Worm (Caenorhabditis elegans) whole organism, dauer: ENCODE data around the gene srx-108.

Experiments
- unc-62 ChIP-seq: sonication (generic microtip); optimal IDR thresholded peaks from 2 replicates; lab custom pipeline; 2017; ENCODE audit warnings: missing biosample characterization, missing genetic modification reagents, missing genetic modification characterization

srx-108 gene

DNA sequence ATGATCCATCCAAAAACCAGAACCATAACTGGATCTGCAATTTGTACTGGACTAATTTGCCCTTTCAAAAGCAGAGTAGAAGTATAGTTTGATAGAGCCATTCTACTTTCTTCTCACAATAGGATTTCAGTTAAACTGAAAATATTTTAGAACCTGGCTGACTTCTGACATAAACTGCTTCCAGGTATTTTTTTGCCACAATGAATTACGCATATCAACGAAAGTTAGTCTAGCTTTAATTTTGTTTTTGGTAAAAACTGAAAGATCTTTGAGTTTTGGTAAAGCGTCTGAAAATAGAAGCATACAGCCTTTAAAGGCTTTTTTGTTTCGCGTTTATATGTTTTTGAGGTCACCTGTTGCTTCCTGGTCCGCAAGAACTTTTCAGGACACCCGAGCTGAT is 14.8 kb upstream of the srx-108 start, which contains the start of gene srx-101:
srx-101 (minus strand) TSS at position 101 of the 400 bp plus-strand sequence.
- TF ChIP-seq unc-62 (GFP tag; lab: Kevin White, UChicago) = no peak

DNA sequence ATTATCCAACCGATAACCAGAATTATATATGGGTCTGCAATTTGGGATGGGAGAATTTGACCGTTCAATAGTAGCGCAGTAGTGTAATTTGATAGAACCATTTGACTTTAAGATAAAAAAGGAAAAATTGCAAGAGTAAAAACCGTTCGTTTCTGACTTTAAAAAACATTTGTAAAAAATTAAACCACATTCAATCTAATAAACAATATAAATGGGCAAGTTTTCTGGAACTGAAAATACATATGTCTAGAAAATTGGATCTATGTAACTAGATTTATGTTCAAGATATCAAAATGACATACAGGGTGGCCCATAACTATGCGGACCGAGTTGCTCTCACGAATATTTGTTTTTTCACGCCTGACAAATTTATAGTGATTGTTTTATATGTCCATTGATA is 10.8 kb upstream of the srx-108 start, which contains the start of gene srx-102:
srx-102 (minus strand) TSS at position 101 of the 400 bp plus-strand sequence.
- no peak for TF ChIP-seq unc-62 (GFP tag; lab: Kevin White, UChicago)

ce11 chrII:3699591-3699990 is 5.8 kb upstream of the srx-108 start, which contains the start of gene srx-104:
TSS of gene srx-104 (minus strand) at chrII:3699691.
- no peak for TF ChIP-seq unc-62 (GFP tag; lab: Kevin White, UChicago)

DNA sequence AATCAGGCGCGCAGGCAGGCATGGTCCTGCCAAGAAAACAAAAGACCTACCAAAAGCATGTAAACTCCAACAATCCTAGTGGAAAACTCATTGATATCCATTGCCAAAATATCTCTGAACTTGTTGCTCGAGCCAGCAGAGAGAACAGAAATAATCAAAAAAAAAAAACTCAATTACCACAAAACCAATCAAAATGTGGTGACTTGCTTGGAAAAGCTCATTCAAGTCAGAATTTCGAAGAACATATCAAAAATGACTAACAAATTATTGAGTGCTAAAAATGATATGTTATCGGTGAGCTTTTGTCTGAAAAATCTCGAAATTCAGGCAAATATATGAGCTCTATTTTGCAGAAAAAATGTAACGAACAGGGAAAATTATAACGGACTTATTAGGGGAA is 4.1 kb upstream of the srx-108 start, which contains the start of gene srx-105:
srx-105 (minus strand) TSS at position 101 of the 400 bp plus-strand sequence.
- no peak for TF ChIP-seq unc-62 (GFP tag; lab: Kevin White, UChicago)

DNA sequence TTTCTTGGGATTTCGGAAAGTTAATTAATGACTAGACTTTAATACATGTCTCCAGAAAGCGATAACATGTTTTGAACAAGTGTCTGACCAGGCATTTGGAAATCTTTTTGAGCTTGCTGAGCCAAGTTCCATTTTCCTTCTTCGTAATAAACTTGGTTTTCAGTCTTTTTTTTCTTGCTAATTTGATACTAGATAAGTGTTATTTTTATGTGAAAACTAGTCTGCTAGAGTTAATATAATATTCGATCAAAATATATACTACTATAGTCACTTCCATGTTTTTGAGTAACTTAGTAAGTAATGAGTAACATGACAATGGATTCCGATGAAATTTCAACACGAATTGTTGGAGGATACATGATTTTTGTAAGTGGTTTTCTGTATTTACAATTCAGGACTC is 3.8 kb downstream of the srx-108 start, which contains the start of gene srx-110:
srx-110 (plus strand) TSS at position 301 of the 400 bp plus-strand sequence.
- no peak for TF ChIP-seq unc-62 (GFP tag; lab: Kevin White, UChicago)

DNA sequence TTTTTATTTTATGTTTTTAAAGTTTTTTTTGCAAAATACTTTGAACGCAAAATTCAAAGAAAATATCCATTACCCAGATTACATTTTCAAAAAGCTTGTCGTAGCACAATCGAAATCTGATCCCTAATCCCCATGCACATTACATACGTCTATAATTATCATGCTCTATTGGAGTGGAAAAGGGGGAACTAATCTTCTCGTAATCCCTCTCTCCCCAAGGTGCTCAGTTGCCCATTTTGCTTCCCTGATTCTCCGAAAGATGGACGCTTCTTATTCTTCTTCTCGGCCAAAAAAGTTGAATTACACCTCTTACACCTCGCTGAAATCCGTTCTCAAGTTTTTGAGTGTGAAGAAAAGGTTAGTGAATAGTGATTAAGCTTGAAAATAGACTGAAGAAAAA is 5.6 kb downstream of the srx-108 start, which contains the start of gene fbxc-53:
fbxc-53 (plus strand) TSS at position 245 of the 400 bp plus-strand sequence.
- no peak for TF ChIP-seq unc-62 (GFP tag; lab: Kevin White, UChicago)

- no peak for TF ChIP-seq unc-62 (GFP tag; lab: Kevin White, UChicago)
Measured at ce11 chrII:3714595-3714994, 9.2 kb downstream of the srx-108 start, which contains the start of gene srh-100. TSS of gene srh-100 (minus strand) at chrII:3714695.

ce11 chrII:3716455-3716854 is 11.0 kb downstream of the srx-108 start, which contains the start of gene srh-99:
TSS of gene srh-99 (minus strand) at chrII:3716555.
- TF ChIP-seq unc-62 (GFP tag; lab: Kevin White, UChicago) = no peak

ce11 chrII:3716961-3717360 is 11.5 kb downstream of the srx-108 start, which contains the start of gene fbxc-52:
TSS of gene fbxc-52 (plus strand) at chrII:3717261.
- no peak for TF ChIP-seq unc-62 (GFP tag; lab: Kevin White, UChicago)

DNA sequence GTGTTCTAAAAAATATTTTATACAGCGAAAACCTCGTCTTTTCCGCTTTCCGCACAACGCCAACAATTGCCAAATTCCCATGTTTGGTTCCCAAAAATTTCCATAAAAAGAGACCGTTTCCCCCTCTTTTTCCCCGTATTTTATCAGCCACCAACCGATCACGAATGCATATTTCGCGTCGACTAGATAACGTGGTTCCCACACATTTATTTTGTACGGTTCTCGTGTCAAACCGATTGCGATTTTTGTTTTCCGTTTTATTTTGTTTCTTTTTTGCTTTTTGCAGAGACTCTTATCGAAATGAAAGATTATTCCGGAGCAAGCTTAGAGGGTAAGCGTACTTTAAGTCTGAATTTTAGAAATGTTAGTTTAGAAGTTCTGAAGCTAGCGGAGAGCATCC is 15.6 kb downstream of the srx-108 start, which contains the start of gene C46E10.3:
C46E10.3 (plus strand) TSS at position 301 of the 400 bp plus-strand sequence.
- TF ChIP-seq unc-62 (GFP tag; lab: Kevin White, UChicago) = no peak

DNA sequence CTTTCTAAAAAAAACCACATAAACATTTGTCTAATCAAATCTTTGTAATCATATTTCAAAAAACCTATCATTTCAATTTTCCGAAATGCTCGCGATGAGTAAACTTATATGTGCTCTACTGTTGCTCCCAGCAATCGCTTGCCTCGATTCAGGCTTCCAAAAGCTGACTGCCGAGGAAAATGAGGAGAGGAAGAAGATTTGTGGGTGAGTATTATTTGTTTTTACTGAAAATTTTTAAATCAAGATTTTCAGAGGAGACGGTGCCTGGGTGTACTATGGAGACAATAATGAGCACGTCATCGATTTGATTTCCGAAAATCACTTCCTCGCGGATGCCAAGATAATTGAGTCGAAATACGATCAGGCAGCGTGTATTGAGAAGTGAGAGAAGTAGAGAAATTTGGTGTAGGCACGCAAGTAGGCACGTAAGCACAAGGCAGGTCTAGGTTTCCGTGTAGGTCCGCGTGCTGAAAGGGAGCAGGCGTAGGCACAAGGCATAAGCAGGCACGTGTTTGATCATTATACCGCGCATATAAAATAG is 18.8 kb downstream of the srx-108 start, which contains the start of gene C46E10.1:
C46E10.1 (plus strand) TSS at position 51 of the 541 bp plus-strand sequence.
- no peak for TF ChIP-seq unc-62 (GFP tag; lab: Kevin White, UChicago)

DNA sequence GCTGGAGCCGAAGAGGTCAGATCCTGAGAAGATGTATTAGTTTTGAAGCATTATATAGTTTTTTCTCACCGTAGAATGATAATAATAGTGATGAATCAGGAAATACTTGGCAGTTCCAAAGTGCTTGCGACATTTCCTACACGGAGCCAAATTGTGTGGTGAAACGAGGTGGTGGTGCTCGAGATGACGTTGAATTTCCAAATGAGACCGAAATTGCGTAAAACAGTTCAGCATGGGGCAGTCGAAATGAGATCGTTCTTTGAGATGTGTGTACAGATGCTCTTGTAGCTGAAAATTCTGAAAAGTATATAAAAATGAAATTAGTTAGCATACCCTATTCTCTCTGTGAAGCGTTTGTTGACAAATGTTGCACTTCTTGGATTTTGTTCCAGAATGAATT is 22.6 kb downstream of the srx-108 start, which contains the start of gene C46E10.8:
C46E10.8 (minus strand) TSS at position 101 of the 400 bp plus-strand sequence.
- TF ChIP-seq unc-62 (GFP tag; lab: Kevin White, UChicago) = no peak

DNA sequence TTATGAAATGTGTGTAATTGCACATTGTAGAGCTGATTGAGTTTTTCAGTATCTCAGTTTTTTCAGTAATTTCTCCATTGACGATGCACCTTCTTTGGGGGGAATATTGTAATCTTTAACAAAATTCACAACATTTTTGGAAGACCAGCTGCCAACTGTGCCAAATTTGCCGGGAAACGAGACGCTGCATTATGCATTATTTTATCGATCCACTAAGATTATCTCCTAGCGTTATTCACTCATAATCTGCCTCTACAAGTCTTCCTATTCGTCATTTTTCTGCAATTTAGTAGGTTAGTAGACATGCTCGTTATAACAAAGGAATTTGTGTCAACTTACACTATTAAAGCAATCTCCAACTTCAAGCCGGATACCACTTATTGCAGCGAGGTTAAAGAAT is 26.3 kb downstream of the srx-108 start, which contains the start of the genes sdz-12 and bath-31:
sdz-12 (minus strand) TSS at position 101 of the 400 bp plus-strand sequence.
bath-31 (plus strand) TSS at position 251 of the 400 bp plus-strand sequence.
- TF ChIP-seq unc-62 (GFP tag; lab: Kevin White, UChicago) = no peak

- no peak for TF ChIP-seq unc-62 (GFP tag; lab: Kevin White, UChicago)
Measured at ce11 chrII:3736893-3737375, 31.5 kb downstream of the srx-108 start, which contains the start of gene F12E12.6. TSS of gene F12E12.6 (minus strand) at chrII:3736943.

ce11 chrII:3739647-3740046 is 34.2 kb downstream of the srx-108 start, which contains the start of gene F12E12.2:
TSS of gene F12E12.2 (plus strand) at chrII:3739947.
- TF ChIP-seq unc-62 (GFP tag; lab: Kevin White, UChicago) = no peak

DNA sequence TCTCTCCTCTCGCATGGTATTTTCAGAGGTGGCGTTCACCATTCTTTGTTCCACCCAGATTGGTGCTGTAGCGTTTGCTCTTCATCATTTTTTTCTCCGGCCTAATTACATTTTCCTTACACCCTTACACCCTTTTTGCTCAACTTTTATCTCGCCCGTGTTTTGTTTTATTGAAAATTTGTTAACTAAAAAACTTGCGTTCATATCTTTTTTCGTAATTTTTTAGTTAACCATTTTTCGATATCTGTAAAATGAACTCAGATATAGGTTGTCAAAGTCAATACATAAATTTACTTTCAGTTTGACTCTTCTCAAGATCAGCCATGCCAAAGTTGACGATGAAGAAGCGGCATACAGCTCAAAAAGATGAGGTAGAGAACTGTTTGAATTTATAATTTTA is 36.2 kb downstream of the srx-108 start, which contains the start of gene F12E12.1:
F12E12.1 (plus strand) TSS at position 301 of the 400 bp plus-strand sequence.
- no peak for TF ChIP-seq unc-62 (GFP tag; lab: Kevin White, UChicago)
